Worm (Caenorhabditis elegans) whole organism, L4 larva: ENCODE results near the gene B0432.9.

ENCODE experiments used
- F10B5.3 ChIP-seq: sonication (generic microtip); optimal IDR thresholded peaks from 2 replicates; lab custom pipeline; 2016; ENCODE audit warnings: mild to moderate bottlenecking, missing genetic modification characterization, missing compliant biosample characterization
- F44E2.7 ChIP-seq: fragments of 200-800 bp; sonication (Bioruptor generic); IDR thresholded peaks from 2 replicates; pipeline ENCODE4 v2.1.2; 2022; ENCODE audit warnings: missing genetic modification characterization, missing compliant biosample characterization
- T20F7.1 ChIP-seq: fragments of 200-800 bp; sonication (Bioruptor generic); optimal IDR thresholded peaks from 2 replicates; lab custom pipeline; 2018; ENCODE audit warnings: mild to moderate bottlenecking, missing genetic modification characterization, missing compliant biosample characterization
- Y105C5A.15 ChIP-seq: fragments of 200-800 bp; sonication (Bioruptor generic); IDR thresholded peaks from 2 replicates; pipeline ENCODE4 v1.3.6; 2022; ENCODE audit warnings: missing genetic modification characterization, missing compliant biosample characterization
- Y75B8A.6 ChIP-seq: fragments of 200-800 bp; sonication (Bioruptor generic); IDR thresholded peaks from 2 replicates; pipeline ENCODE4 v1.3.6; 2022; ENCODE audit warnings: missing genetic modification reagents, missing genetic modification characterization, missing compliant biosample characterization
- ZK337.2 ChIP-seq: fragments of 200-800 bp; sonication (Bioruptor generic); IDR thresholded peaks from 2 replicates; pipeline ENCODE4 v1.3.6; 2022; ENCODE audit warnings: missing genetic modification reagents, missing genetic modification characterization, missing compliant biosample characterization
- ZK546.5 ChIP-seq, 2 experiments: sonication (generic microtip); optimal IDR thresholded peaks; 2 replicates each; lab custom pipeline; 2017; ENCODE audit warnings: missing biosample characterization in 2 of 2, missing genetic modification characterization in 2 of 2
- aha-1 ChIP-seq: fragments of 150-350 bp; peaks from one replicate; lab custom pipeline; 2014; ENCODE audit warnings: missing biosample characterization, missing genetic modification characterization
- aly-2 ChIP-seq: sonication (generic microtip); optimal IDR thresholded peaks from 2 replicates; lab custom pipeline; 2018; ENCODE audit warnings: missing biosample characterization, missing genetic modification characterization
- arid-1 ChIP-seq: fragments of 200-800 bp; sonication (Bioruptor generic); conservative IDR thresholded peaks from 2 replicates; pipeline ENCODE4 v1.3.6; 2022; ENCODE audit warnings: missing genetic modification reagents, missing genetic modification characterization, missing compliant biosample characterization
- attf-4 ChIP-seq: sonication (generic microtip); optimal IDR thresholded peaks from 3 replicates; lab custom pipeline; 2017; ENCODE audit warnings: missing biosample characterization, missing genetic modification characterization
- ceh-20 ChIP-seq: fragments of 200-800 bp; sonication (Bioruptor generic); IDR thresholded peaks from 2 replicates; pipeline ENCODE4 v1.3.6; 2022; ENCODE audit warnings: missing genetic modification reagents, missing genetic modification characterization, missing compliant biosample characterization
- ceh-32 ChIP-seq: sonication (generic microtip); optimal IDR thresholded peaks from 2 replicates; lab custom pipeline; 2016; ENCODE audit warnings: mild to moderate bottlenecking, missing genetic modification characterization, missing compliant biosample characterization; ENCODE audit not compliant: poor library complexity
- ceh-44 ChIP-seq: fragments of 200-800 bp; sonication (Bioruptor generic); IDR thresholded peaks from 2 replicates; pipeline ENCODE4 v1.3.6; 2022; ENCODE audit warnings: missing genetic modification reagents, missing genetic modification characterization, missing compliant biosample characterization
- daf-19 ChIP-seq: fragments of 200-800 bp; sonication (Bioruptor generic); conservative IDR thresholded peaks from 2 replicates; pipeline ENCODE4 v1.3.6; 2022; ENCODE audit warnings: missing genetic modification characterization, missing compliant biosample characterization
- dmd-6 ChIP-seq: fragments of 200-800 bp; sonication (Bioruptor generic); IDR thresholded peaks from 2 replicates; pipeline ENCODE4 v1.3.6; 2022; ENCODE audit warnings: missing genetic modification reagents, missing genetic modification characterization, missing compliant biosample characterization
- duxl-1 ChIP-seq: sonication (generic microtip); optimal IDR thresholded peaks from 2 replicates; lab custom pipeline; 2016; ENCODE audit warnings: mild to moderate bottlenecking, missing genetic modification characterization, moderate library complexity, missing compliant biosample characterization; ENCODE audit not compliant: poor library complexity
- dve-1 ChIP-seq: sonication (generic microtip); optimal IDR thresholded peaks from 2 replicates; lab custom pipeline; 2017; ENCODE audit warnings: antibody characterized with exemption, mild to moderate bottlenecking, missing genetic modification characterization, missing compliant biosample characterization; ENCODE audit not compliant: insufficient read depth
- fkh-10 ChIP-seq: fragments of 150-350 bp; optimal IDR thresholded peaks from 2 replicates; lab custom pipeline; 2014; ENCODE audit warnings: missing biosample characterization, missing genetic modification reagents, missing genetic modification characterization
- fos-1 ChIP-seq: fragments of 150-350 bp; optimal IDR thresholded peaks from 2 replicates; lab custom pipeline; 2014; ENCODE audit warnings: missing biosample characterization, missing genetic modification characterization
- hlh-30 ChIP-seq: sonication (generic microtip); optimal IDR thresholded peaks from 2 replicates; lab custom pipeline; 2017; ENCODE audit warnings: antibody characterized with exemption, mild to moderate bottlenecking, missing genetic modification characterization, missing compliant biosample characterization; ENCODE audit not compliant: insufficient read depth
- hmg-1.1 ChIP-seq: fragments of 200-800 bp; sonication (Bioruptor generic); IDR thresholded peaks from 2 replicates; pipeline ENCODE4 v1.3.6; 2022; ENCODE audit warnings: missing genetic modification reagents, missing genetic modification characterization, missing compliant biosample characterization
- lin-1 ChIP-seq: fragments of 200-800 bp; sonication (Bioruptor generic); IDR thresholded peaks from 2 replicates; pipeline ENCODE4 v1.3.6; 2022; ENCODE audit warnings: missing genetic modification reagents, missing genetic modification characterization, missing compliant biosample characterization
- lin-13 ChIP-seq: fragments of 150-350 bp; optimal IDR thresholded peaks from 2 replicates; lab custom pipeline; 2014; ENCODE audit warnings: missing biosample characterization, missing genetic modification reagents, missing genetic modification characterization
- lin-15B ChIP-seq: fragments of 150-350 bp; sonication (generic microtip); optimal IDR thresholded peaks from 3 replicates; lab custom pipeline; 2014; ENCODE audit warnings: missing biosample characterization, missing genetic modification characterization
- lin-38 ChIP-seq: fragments of 200-800 bp; sonication (Bioruptor generic); IDR thresholded peaks from 2 replicates; pipeline ENCODE4 v1.3.6; 2022; ENCODE audit warnings: missing genetic modification reagents, missing genetic modification characterization, missing compliant biosample characterization
- lir-3 ChIP-seq: sonication (generic microtip); optimal IDR thresholded peaks from 2 replicates; lab custom pipeline; 2016; ENCODE audit warnings: mild to moderate bottlenecking, missing genetic modification characterization, missing compliant biosample characterization
- lsy-2 ChIP-seq, 2 experiments: fragments of 150-350 bp in 1 of 2; sonication (generic microtip) in 1 of 2; optimal IDR thresholded peaks; 2 replicates each; lab custom pipeline; 2014 to 2017; ENCODE audit warnings: missing biosample characterization in 2 of 2, missing genetic modification characterization in 2 of 2
- madf-5 ChIP-seq, 2 experiments: fragments of 200-800 bp; sonication (Bioruptor generic); IDR thresholded peaks; 2 replicates each; pipeline ENCODE4 v1.3.6; 2022; ENCODE audit warnings: missing compliant biosample characterization in 2 of 2, missing genetic modification characterization in 2 of 2
- madf-9 ChIP-seq: fragments of 200-800 bp; sonication (Bioruptor generic); conservative IDR thresholded peaks from 2 replicates; pipeline ENCODE4 v1.3.6; 2022; ENCODE audit warnings: missing genetic modification reagents, missing genetic modification characterization, missing compliant biosample characterization
- mdl-1 ChIP-seq, 2 experiments: fragments of 150-350 bp in 1 of 2; sonication (generic microtip) in 1 of 2; optimal IDR thresholded peaks; 2 replicates each; lab custom pipeline; 2014 to 2017; ENCODE audit warnings: missing biosample characterization in 2 of 2, missing genetic modification characterization in 2 of 2
- mep-1 ChIP-seq: fragments of 150-350 bp; sonication (generic microtip); optimal IDR thresholded peaks from 3 replicates; lab custom pipeline; 2014; ENCODE audit warnings: missing biosample characterization, missing genetic modification characterization
- mes-2 ChIP-seq: sonication (generic microtip); optimal IDR thresholded peaks from 2 replicates; lab custom pipeline; 2016; ENCODE audit warnings: missing genotype, mild to moderate bottlenecking, missing genetic modification characterization, missing compliant biosample characterization; ENCODE audit not compliant: poor library complexity, severe bottlenecking
- mxl-3 ChIP-seq: fragments of 200-800 bp; sonication (Bioruptor generic); optimal IDR thresholded peaks from 2 replicates; lab custom pipeline; 2018; ENCODE audit warnings: mild to moderate bottlenecking, missing genetic modification characterization, missing compliant biosample characterization
- nhr-11 ChIP-seq: fragments of 150-350 bp; optimal IDR thresholded peaks from 2 replicates; lab custom pipeline; 2014; ENCODE audit warnings: missing biosample characterization, missing genetic modification characterization
- nhr-25 ChIP-seq: sonication (generic microtip); optimal IDR thresholded peaks from 2 replicates; lab custom pipeline; 2017; ENCODE audit warnings: missing genetic modification characterization, mild to moderate bottlenecking, missing compliant biosample characterization, antibody characterized with exemption, moderate library complexity, borderline replicate concordance; ENCODE audit not compliant: insufficient read depth
- nhr-28 ChIP-seq: fragments of 150-350 bp; optimal IDR thresholded peaks from 2 replicates; lab custom pipeline; 2014; ENCODE audit warnings: missing biosample characterization, missing genetic modification characterization
- nhr-41 ChIP-seq: fragments of 200-800 bp; sonication (Bioruptor generic); IDR thresholded peaks from 2 replicates; pipeline ENCODE4 v1.3.6; 2022; ENCODE audit warnings: missing genetic modification reagents, missing genetic modification characterization, missing compliant biosample characterization
- rbr-2 ChIP-seq: sonication (generic microtip); optimal IDR thresholded peaks from 2 replicates; lab custom pipeline; 2016; ENCODE audit warnings: missing genotype, missing genetic modification characterization, missing compliant biosample characterization
- skn-1 ChIP-seq: fragments of 150-350 bp; optimal IDR thresholded peaks from 2 replicates; lab custom pipeline; 2014; ENCODE audit warnings: missing biosample characterization, missing genetic modification characterization
- snpc-4 ChIP-seq: fragments of 150-350 bp; optimal IDR thresholded peaks from 2 replicates; lab custom pipeline; 2014; ENCODE audit warnings: missing biosample characterization, missing genetic modification characterization
- spr-1 ChIP-seq: sonication (generic microtip); optimal IDR thresholded peaks from 2 replicates; lab custom pipeline; 2016; ENCODE audit warnings: mild to moderate bottlenecking, missing genetic modification characterization, missing compliant biosample characterization
- unc-62 ChIP-seq, 3 experiments: fragments of 150-350 bp in 1 of 3; sonication (generic microtip); optimal IDR thresholded peaks in 2 of 3; peaks in 1 of 3; 1 replicate in 1 of 3; 2 replicates in 2 of 3; lab custom pipeline; 2014 to 2017; ENCODE audit warnings: missing biosample characterization in 3 of 3, missing genetic modification characterization in 3 of 3, missing genetic modification reagents in 3 of 3, missing genotype in 1 of 3
- zfp-3 ChIP-seq: fragments of 200-800 bp; sonication (Bioruptor generic); conservative IDR thresholded peaks from 2 replicates; pipeline ENCODE4 v1.3.6; 2022; ENCODE audit warnings: missing genetic modification reagents, missing genetic modification characterization, missing compliant biosample characterization
- ztf-7 ChIP-seq: fragments of 150-350 bp; optimal IDR thresholded peaks from 2 replicates; lab custom pipeline; 2014; ENCODE audit warnings: missing biosample characterization, missing genetic modification characterization

B0432.9 gene

DNA sequence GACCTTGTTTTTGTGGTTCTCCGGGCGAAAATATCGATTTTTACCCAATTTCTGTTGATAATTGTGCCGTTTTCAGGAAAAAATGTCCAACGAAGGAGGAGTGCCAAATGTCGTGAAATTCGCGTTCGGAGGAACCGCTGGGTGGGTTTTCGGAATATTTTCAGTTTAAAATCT lies 2.9 kb upstream of the B0432.9 start, which contains the start of gene misc-1:
Gene misc-1 (plus strand): TSS at position 75 of the 174 bp plus-strand sequence.
- TF ChIP-seq snpc-4 (tag; lab: Kevin White, UChicago) (no peak), fos-1 (no peak), attf-4 (tag; lab: Kevin White, UChicago) (no peak), skn-1 (tag; lab: Kevin White, UChicago) (no peak), dmd-6 (GFP tag; lab: Robert Waterston, UW) (no peak), ZK546.5 (tag; optimal IDR thresholded peaks at IDR 0.05; lab: Kevin White, UChicago) (no peak), nhr-25 (tag; lab: Kevin White, UChicago) (no peak), arid-1 (GFP tag; lab: Robert Waterston, UW) (no peak)

DNA sequence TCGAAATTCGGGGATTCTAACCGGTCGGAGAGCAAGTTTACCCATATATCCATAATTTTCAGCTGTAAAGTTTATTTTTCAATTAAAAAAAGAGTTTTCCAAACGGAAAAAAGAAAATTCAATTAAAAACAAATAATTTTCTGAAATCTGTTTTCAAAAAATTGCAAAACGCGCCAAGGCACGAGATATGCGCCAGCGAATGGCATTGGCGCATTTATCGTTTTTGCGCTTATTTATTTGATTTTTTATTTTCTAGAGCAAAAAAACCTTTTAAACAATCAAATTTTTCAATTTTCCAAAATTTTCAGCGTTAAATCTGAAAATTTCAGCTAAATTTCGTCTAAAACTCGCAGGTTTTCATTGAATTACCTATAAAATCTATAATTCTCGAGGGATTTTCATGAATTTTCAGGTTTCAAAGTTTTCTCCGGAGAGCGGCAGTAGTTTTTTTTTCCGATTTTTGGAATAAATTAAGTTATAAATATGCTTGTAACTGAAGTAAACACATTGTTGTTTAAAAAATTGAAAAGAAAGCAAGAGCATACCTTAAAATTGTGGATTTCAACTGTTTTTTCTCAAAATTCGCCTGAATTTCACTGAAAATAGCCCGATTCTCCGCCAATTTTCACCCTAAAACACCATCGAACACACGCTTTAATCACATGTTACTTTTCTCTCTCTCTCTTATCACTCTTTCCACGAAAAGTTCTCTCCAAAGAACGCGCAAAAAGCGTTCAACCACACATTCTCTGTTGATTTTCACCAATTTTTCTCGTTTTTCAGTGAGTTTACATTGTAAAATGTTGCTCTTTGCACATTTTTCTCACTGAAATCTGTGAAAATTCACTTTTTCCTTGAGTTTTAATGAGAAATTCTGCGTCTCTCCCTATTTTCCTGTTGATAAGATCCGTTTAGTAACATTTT lies 2.4 kb upstream of the B0432.9 start, which contains the start of gene B0432.10:
Gene B0432.10 (minus strand): TSS at position 649 of the 924 bp plus-strand sequence.
- TF ChIP-seq ZK546.5 (tag; optimal IDR thresholded peaks at IDR 0.05; lab: Kevin White, UChicago) (no peak), attf-4 (tag; lab: Kevin White, UChicago) (no peak), duxl-1 (peak; percentile 61), ZK337.2 (GFP tag; lab: Robert Waterston, UW) (no peak), nhr-41 (GFP tag; lab: Robert Waterston, UW) (no peak), ztf-7 (tag; lab: Kevin White, UChicago) (peak; percentile 51), mxl-3 (GFP tag; lab: Kevin White, UChicago) (no peak), lin-13 (peak; percentile 62), zfp-3 (no peak), aha-1 (peak; percentile 95), fkh-10 (no peak), F44E2.7 (GFP tag; lab: Robert Waterston, UW) (no peak), mes-2 (tag; lab: Kevin White, UChicago) (peak; percentile 91), lir-3 (tag; lab: Kevin White, UChicago) (no peak), aly-2 (tag; lab: Kevin White, UChicago) (no peak), nhr-25 (tag; lab: Kevin White, UChicago) (no peak), arid-1 (GFP tag; lab: Robert Waterston, UW) (0 out of 2 replicates have a peak, but pooled peaks have one; percentile 44), mep-1 (tag; lab: Kevin White, UChicago) (peak; percentile 79), nhr-28 (tag; lab: Kevin White, UChicago) (peak; percentile 57), spr-1 (no peak), mdl-1 (tag; optimal IDR thresholded peaks at IDR 0.05; lab: Kevin White, UChicago) (no peak), hmg-1.1 (peak; percentile 42; the same call in 1 of the 2 replicates), T20F7.1 (GFP tag; lab: Kevin White, UChicago) (peak; percentile 85), ceh-44 (GFP tag; lab: Robert Waterston, UW) (no peak), dmd-6 (GFP tag; lab: Robert Waterston, UW) (peak; percentile 71), hlh-30 (peak; percentile 65), madf-5 (GFP tag; IDR thresholded peaks at IDR 0.05; lab: Robert Waterston, UW) (no peak), lin-1 (GFP tag; lab: Robert Waterston, UW) (no peak), ceh-32 (tag; lab: Kevin White, UChicago) (no peak), Y105C5A.15 (GFP tag; lab: Robert Waterston, UW) (no peak), nhr-11 (tag; lab: Kevin White, UChicago) (peak; percentile 25), Y75B8A.6 (no peak), rbr-2 (tag; lab: Kevin White, UChicago) (peak; percentile 64), unc-62 (GFP tag; optimal IDR thresholded peaks at IDR 0.05 in 1 of 2; lab: Kevin White, UChicago) (peak in 1 of 2 experiments; percentile 77), unc-62 (tag; optimal IDR thresholded peaks at IDR 0.05; lab: Kevin White, UChicago) (no peak), ceh-20 (GFP tag; lab: Robert Waterston, UW) (peak; percentile 62; the same call in 1 of the 2 replicates), madf-9 (GFP tag; lab: Robert Waterston, UW) (no peak), lsy-2 (tag; optimal IDR thresholded peaks at IDR 0.05; lab: Kevin White, UChicago) (peak in 1 of 2 experiments; percentile 91), F10B5.3 (tag; lab: Kevin White, UChicago) (peak; percentile 51), dve-1 (peak; percentile 86), lin-38 (peak; percentile 86), lin-15B (tag; lab: Kevin White, UChicago) (no peak), daf-19 (GFP tag; lab: Robert Waterston, UW) (0 out of 2 replicates have a peak, but pooled peaks have one; percentile 20)
